Worm (Caenorhabditis elegans) whole organism, L4 larva: ENCODE results near the gene F59B1.2.

Source experiments
- R02D3.7 ChIP-seq: fragments of 150-350 bp; sonication (generic microtip); optimal IDR thresholded peaks from 3 replicates; lab custom pipeline; 2014; ENCODE audit warnings: missing biosample characterization, missing genetic modification characterization
- ama-1 ChIP-seq: fragments of 150-350 bp; optimal IDR thresholded peaks from 2 replicates; lab custom pipeline; 2014; ENCODE audit warnings: inconsistent platforms, mixed read lengths
- ces-1 ChIP-seq: fragments of 150-350 bp; sonication (generic microtip); optimal IDR thresholded peaks from 4 replicates; lab custom pipeline; 2014; ENCODE audit warnings: missing biosample characterization, missing genetic modification reagents, missing genetic modification characterization
- jun-1 ChIP-seq: fragments of 150-350 bp; optimal IDR thresholded peaks from 2 replicates; lab custom pipeline; 2014; ENCODE audit warnings: missing biosample characterization, missing genetic modification reagents, missing genetic modification characterization
- nhr-41 ChIP-seq: fragments of 200-800 bp; sonication (Bioruptor generic); IDR thresholded peaks from 2 replicates; pipeline ENCODE4 v1.3.6; 2022; ENCODE audit warnings: missing genetic modification reagents, missing genetic modification characterization, missing compliant biosample characterization
- nhr-48 ChIP-seq: sonication (generic microtip); optimal IDR thresholded peaks from 2 replicates; lab custom pipeline; 2016; ENCODE audit warnings: mild to moderate bottlenecking, missing genetic modification characterization, missing compliant biosample characterization
- snpc-4 ChIP-seq: fragments of 150-350 bp; optimal IDR thresholded peaks from 2 replicates; lab custom pipeline; 2014; ENCODE audit warnings: missing biosample characterization, missing genetic modification characterization
- tra-1 ChIP-seq: fragments of 200-800 bp; sonication (Bioruptor generic); IDR thresholded peaks from 2 replicates; pipeline ENCODE4 v1.3.6; 2022; ENCODE audit warnings: missing genetic modification reagents, missing genetic modification characterization, missing compliant biosample characterization
- unc-130 ChIP-seq: sonication (generic microtip); optimal IDR thresholded peaks from 2 replicates; lab custom pipeline; 2016; ENCODE audit warnings: missing genetic modification reagents, missing genetic modification characterization, missing compliant biosample characterization

- TF ChIP-seq ces-1 (GFP tag; lab: Kevin White, UChicago) (no peak), nhr-41 (GFP tag; lab: Robert Waterston, UW) (no peak), nhr-48 (tag; lab: Kevin White, UChicago) (no peak), ama-1 (lab: Kevin White, UChicago) (no peak), jun-1 (tag; lab: Kevin White, UChicago) (no peak), R02D3.7 (tag; lab: Kevin White, UChicago) (no peak), tra-1 (no peak), unc-130 (no peak), snpc-4 (tag; lab: Kevin White, UChicago) (no peak)
Measured at ce11 chrV:3668464-3668863, 35.3 kb downstream of the F59B1.2 start, which contains the start of gene Y39H10B.2.
